Fruit fly (Drosophila melanogaster): ENCODE measurements around the gene CG43998.

CG43998 gene

DNA sequence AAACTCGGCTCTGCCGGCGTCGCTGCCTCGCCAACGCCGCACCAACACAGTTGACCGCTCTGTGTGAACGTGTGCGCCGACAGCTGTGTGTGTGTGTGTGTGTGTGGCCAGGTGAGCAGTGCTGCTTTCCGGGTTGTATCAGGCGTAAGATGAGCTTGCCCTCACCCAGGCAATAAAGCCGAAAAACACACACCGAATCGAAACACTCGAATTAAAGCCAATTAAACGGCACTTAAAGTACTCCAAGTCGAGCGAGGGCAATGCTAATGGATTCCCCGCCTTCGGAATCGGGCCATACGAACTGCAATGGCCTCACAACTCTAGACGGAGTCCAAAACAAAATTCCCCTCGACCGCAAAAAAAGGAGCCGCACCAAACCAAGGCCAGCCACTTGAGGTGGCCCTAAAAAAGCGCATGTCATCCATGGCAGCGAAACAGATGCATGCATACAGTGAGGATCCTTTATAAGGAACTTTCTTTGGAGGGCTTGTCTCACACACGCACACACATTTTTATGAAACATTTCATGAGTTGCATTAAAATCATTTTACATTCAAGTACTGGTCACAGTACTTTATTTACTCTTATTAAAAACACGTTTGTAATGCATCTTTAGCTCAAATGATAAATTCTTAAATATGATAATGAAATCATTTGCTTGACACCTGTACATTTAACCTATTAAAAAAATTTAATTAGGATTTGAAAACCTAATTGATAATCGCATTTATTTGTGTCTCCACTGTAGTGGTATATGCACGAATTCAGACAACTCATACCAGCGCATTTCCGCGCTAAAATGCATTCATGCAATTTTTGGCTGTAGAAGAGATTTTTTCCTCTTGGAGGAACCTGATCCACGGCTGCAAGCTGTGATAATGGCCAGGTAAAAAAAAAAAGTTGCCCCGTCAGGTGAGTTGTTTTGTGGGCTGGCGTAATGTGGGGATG lies 19.9 kb upstream of the CG43998 start (continued):
- TF ChIP-seq CG10669 (GFP tag; optimal IDR thresholded peaks at IDR 0.05) = peak; percentile 96
- peak; percentile 98 for TF ChIP-seq CG3032 (tag; optimal IDR thresholded peaks at IDR 0.05)
- TF ChIP-seq CG11762 (GFP tag; optimal IDR thresholded peaks at IDR 0.05; ENCODE audit: insufficient read depth) = peak; percentile 93
- peak; percentile 67 for TF ChIP-seq Blimp-1 (GFP tag; optimal IDR thresholded peaks at IDR 0.05)
- TF ChIP-seq achi (GFP tag; optimal IDR thresholded peaks at IDR 0.05) = peak; percentile 94
- peak; percentile 92 for TF ChIP-seq net (GFP tag; optimal IDR thresholded peaks at IDR 0.05)
- TF ChIP-seq Hr4 (GFP tag; optimal IDR thresholded peaks at IDR 0.05) = peak; percentile 91
- peak; percentile 89 for TF ChIP-seq CG7368 (GFP tag; optimal IDR thresholded peaks at IDR 0.05)
- TF ChIP-seq Hr39 (GFP tag; optimal IDR thresholded peaks at IDR 0.05) = peak; percentile 94
- peak; percentile 97 for TF ChIP-seq fd59A (GFP tag; optimal IDR thresholded peaks at IDR 0.05)
- peak; percentile 94 for TF ChIP-seq Sox15 (GFP tag; optimal IDR thresholded peaks at IDR 0.05)
- peak; percentile 96 for TF ChIP-seq topi (GFP tag; optimal IDR thresholded peaks at IDR 0.05)
- peak; percentile 81 for TF ChIP-seq CG6854 (GFP tag; optimal IDR thresholded peaks at IDR 0.05)
- peak; percentile 94 for TF ChIP-seq OdsH (GFP tag; optimal IDR thresholded peaks at IDR 0.05)
- TF ChIP-seq CG6792 (GFP tag; optimal IDR thresholded peaks at IDR 0.05) = peak; percentile 94
- peak; percentile 99 for TF ChIP-seq Eip78C (GFP tag)
- TF ChIP-seq Hr38 (GFP tag; optimal IDR thresholded peaks at IDR 0.05) = no peak
- TF ChIP-seq CG1621 (tag; optimal IDR thresholded peaks at IDR 0.05) = peak; percentile 73

DNA sequence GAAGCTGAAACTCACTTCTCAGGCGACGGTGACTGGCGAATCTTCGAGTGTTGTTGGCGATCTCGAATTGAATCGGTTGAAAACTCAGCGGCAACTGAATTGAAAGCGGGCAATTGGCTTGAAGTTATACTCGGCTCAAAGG lies 19.4 kb upstream of the CG43998 start, which contains the start of gene CG12268:
Gene CG12268 (minus strand): TSS at position 101 of the 142 bp plus-strand sequence.
- no peak for TF ChIP-seq eg (GFP tag; IDR thresholded peaks at IDR 0.05)
- no peak for TF ChIP-seq Ets21C (GFP tag; optimal IDR thresholded peaks at IDR 0.05)
- no peak for TF ChIP-seq CG8632 (GFP tag; optimal IDR thresholded peaks at IDR 0.05)
- no peak for TF ChIP-seq CG8119 (GFP tag; IDR thresholded peaks at IDR 0.05)
- TF ChIP-seq dac (GFP tag; optimal IDR thresholded peaks at IDR 0.05) = no peak
- no peak for TF ChIP-seq CG6854 (GFP tag; optimal IDR thresholded peaks at IDR 0.05)
- no peak for TF ChIP-seq Eip75B (GFP tag; optimal IDR thresholded peaks at IDR 0.05)

DNA sequence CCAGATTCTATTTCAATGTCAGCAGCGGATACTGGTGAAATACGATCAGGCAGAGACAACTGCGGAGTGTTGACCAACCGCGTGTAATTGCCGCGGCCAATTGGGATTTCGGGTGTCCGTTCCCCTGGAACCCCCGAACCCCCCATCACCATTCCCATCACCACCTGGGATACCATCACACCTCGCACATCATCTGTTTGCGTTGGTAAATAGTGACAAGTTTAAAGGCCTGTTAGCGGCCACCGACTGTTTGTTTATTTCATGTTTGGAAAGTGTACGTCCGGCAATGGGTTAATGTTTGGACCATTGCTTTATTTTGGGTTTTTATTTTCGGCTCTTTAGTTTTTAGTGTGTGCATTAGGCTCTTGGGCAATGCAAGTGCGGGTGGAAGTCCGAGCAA lies 18.2 kb upstream of the CG43998 start:
- peak; percentile 88 for TF ChIP-seq fkh (GFP tag; optimal IDR thresholded peaks at IDR 0.05)
- no peak for TF ChIP-seq CG16779 (tag; optimal IDR thresholded peaks at IDR 0.05)

- TF ChIP-seq Ets96B (tag; optimal IDR thresholded peaks at IDR 0.05) (no peak), Blimp-1 (GFP tag; optimal IDR thresholded peaks at IDR 0.05) (no peak), CG8319 (GFP tag; optimal IDR thresholded peaks at IDR 0.05) (no peak), svp (GFP tag) (no peak), fd59A (GFP tag; optimal IDR thresholded peaks at IDR 0.05) (no peak), vri (GFP tag; optimal IDR thresholded peaks at IDR 0.05) (no peak), Gug (GFP tag; IDR thresholded peaks at IDR 0.05) (no peak)
These were observed 15.1 kb upstream of the CG43998 start for dm6 chr3R:23943843-23944356.

dm6 chr3R:23942965-23943413 lies 14.2 kb upstream of the CG43998 start, which contains the start of gene Gdh:
Gene Gdh, minus strand, starts transcription at chr3R:23943101.
- TF ChIP-seq CG15336 (GFP tag; IDR thresholded peaks at IDR 0.05) (peak; percentile 48; the same call in 1 of the 2 replicates), fkh (GFP tag; optimal IDR thresholded peaks at IDR 0.05) (no peak), CG3032 (tag; optimal IDR thresholded peaks at IDR 0.05) (peak; percentile 13), CG10631 (GFP tag; optimal IDR thresholded peaks at IDR 0.05) (no peak), CG11762 (GFP tag; optimal IDR thresholded peaks at IDR 0.05; ENCODE audit: insufficient read depth) (no peak), CG34406 (GFP tag; optimal IDR thresholded peaks at IDR 0.05) (no peak), pdm3 (GFP tag; optimal IDR thresholded peaks at IDR 0.05) (no peak), CG3919 (GFP tag; optimal IDR thresholded peaks at IDR 0.05) (no peak), CG9139 (GFP tag; optimal IDR thresholded peaks at IDR 0.05) (no peak), Lpt (GFP tag; optimal IDR thresholded peaks at IDR 0.05) (no peak), CG31627 (GFP tag; optimal IDR thresholded peaks at IDR 0.05) (no peak), CG7368 (GFP tag; optimal IDR thresholded peaks at IDR 0.05) (no peak), CG11294 (GFP tag; IDR thresholded peaks at IDR 0.05) (no peak), fd59A (GFP tag; optimal IDR thresholded peaks at IDR 0.05) (no peak), CG6808 (GFP tag; optimal IDR thresholded peaks at IDR 0.05) (no peak), Hr4 (GFP tag; optimal IDR thresholded peaks at IDR 0.05) (no peak), dsx (GFP tag; optimal IDR thresholded peaks at IDR 0.05; ENCODE audit: poor library complexity, severe bottlenecking) (peak; percentile 15), Eip93F (GFP tag; optimal IDR thresholded peaks at IDR 0.05) (no peak), CG6163 (GFP tag; IDR thresholded peaks at IDR 0.05) (peak; percentile 43; the same call in 2 of the 3 replicates)

Data from whole organism, prepupa.